Worm (Caenorhabditis elegans): ENCODE data around the gene cest-9.2.

cest-9.2 gene

DNA sequence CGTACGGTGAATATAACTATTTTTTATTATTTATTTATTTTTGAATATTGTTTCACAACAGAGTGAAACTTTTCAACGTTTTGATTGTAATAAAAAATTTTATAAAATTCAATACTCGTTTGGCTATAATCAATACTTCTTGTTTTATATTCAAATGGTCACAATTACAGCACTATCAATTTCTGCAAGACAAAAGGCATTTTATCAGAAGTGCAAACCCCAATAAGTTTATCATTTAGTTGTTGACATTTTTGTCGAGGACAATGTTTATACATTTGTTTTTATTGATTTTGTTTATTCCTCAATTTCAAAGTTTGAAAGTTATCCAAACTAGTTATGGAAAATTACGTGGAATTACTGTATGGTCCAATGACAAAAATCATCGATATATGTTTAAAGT, 4.1 kb downstream of the cest-9.2 start, which contains the start of gene cest-9.1:
cest-9.1 (plus strand) TSS at position 213 of the 400 bp plus-strand sequence.
- TF ChIP-seq ceh-16 (tag; optimal IDR thresholded peaks at IDR 0.05) = no peak
- no peak for TF ChIP-seq F13H6.1 (tag; optimal IDR thresholded peaks at IDR 0.05)
- peak; percentile 57 for TF ChIP-seq fos-1 (tag; optimal IDR thresholded peaks at IDR 0.05)

DNA sequence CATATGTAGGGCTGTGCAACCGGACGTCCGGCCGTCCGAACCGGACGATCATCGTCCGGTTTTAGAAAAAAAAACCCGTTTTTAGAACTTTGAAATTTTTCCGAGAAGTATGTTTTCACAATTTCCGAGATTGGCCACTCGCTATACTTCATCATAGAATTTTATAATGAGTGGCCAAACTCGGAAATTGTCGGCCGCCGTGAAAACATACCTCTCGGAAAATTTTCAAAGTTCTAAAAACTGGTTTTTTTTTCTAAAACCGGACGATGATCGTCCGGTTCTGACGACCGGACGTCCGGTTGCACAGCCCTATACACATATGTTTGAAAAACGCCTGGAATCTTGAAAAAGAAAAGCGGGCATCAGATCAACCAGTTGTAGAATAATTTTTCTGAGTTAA, 5.2 kb downstream of the cest-9.2 start:
- no peak for TF ChIP-seq sem-4 (tag; optimal IDR thresholded peaks at IDR 0.05)
- TF ChIP-seq ceh-82 (tag; optimal IDR thresholded peaks at IDR 0.05) = no peak
- TF ChIP-seq sma-9 (GFP tag; optimal IDR thresholded peaks at IDR 0.05) = no peak
- TF ChIP-seq sma-9 (tag; optimal IDR thresholded peaks at IDR 0.05) = no peak
- no peak for TF ChIP-seq nhr-21 (tag; optimal IDR thresholded peaks at IDR 0.05)
- no peak for TF ChIP-seq gmeb-1 (tag; optimal IDR thresholded peaks at IDR 0.05)
- TF ChIP-seq aly-2 (tag; optimal IDR thresholded peaks at IDR 0.05) = no peak
- TF ChIP-seq lin-39 (tag; optimal IDR thresholded peaks at IDR 0.05) = no peak
- TF ChIP-seq Y55F3AM.14 (GFP tag; optimal IDR thresholded peaks at IDR 0.05) = no peak
- no peak for TF ChIP-seq nhr-11 (tag; optimal IDR thresholded peaks at IDR 0.05)
- TF ChIP-seq dmd-4 (tag; optimal IDR thresholded peaks at IDR 0.05) = no peak
- no peak for TF ChIP-seq C34F6.9 (tag; optimal IDR thresholded peaks at IDR 0.05)
- TF ChIP-seq sma-3 (GFP tag; optimal IDR thresholded peaks at IDR 0.05) = no peak
- TF ChIP-seq blmp-1 (tag; optimal IDR thresholded peaks at IDR 0.05; ENCODE audit: insufficient read depth) = no peak
- no peak for TF ChIP-seq nhr-77 (tag; optimal IDR thresholded peaks at IDR 0.05)

- TF ChIP-seq mdl-1 (tag; optimal IDR thresholded peaks at IDR 0.05) = no peak
- no peak for TF ChIP-seq skn-1 (tag; optimal IDR thresholded peaks at IDR 0.05)
- TF ChIP-seq nhr-11 (tag; optimal IDR thresholded peaks at IDR 0.05) = no peak
- no peak for TF ChIP-seq nhr-10 (tag; optimal IDR thresholded peaks at IDR 0.05)
- TF ChIP-seq lin-11 (tag; optimal IDR thresholded peaks at IDR 0.05) = no peak
- TF ChIP-seq nhr-23 (tag; optimal IDR thresholded peaks at IDR 0.05) = no peak
- TF ChIP-seq ztf-1 (GFP tag; conservative IDR thresholded peaks at IDR 0.05) = no peak
- no peak for TF ChIP-seq Y55F3AM.14 (GFP tag; optimal IDR thresholded peaks at IDR 0.05)
- no peak for TF ChIP-seq unc-62 (GFP tag; optimal IDR thresholded peaks at IDR 0.05)
- no peak for TF ChIP-seq ceh-82 (tag; optimal IDR thresholded peaks at IDR 0.05)
- no peak for TF ChIP-seq unc-55 (GFP tag; optimal IDR thresholded peaks at IDR 0.05)
- no peak for TF ChIP-seq nhr-77 (tag; optimal IDR thresholded peaks at IDR 0.05)
- no peak for TF ChIP-seq ztf-11 (tag; optimal IDR thresholded peaks at IDR 0.05)
- TF ChIP-seq alr-1 (tag; optimal IDR thresholded peaks at IDR 0.05) = no peak
- no peak for TF ChIP-seq nhr-21 (tag; optimal IDR thresholded peaks at IDR 0.05)
- no peak for TF ChIP-seq lsy-2 (tag; optimal IDR thresholded peaks at IDR 0.05)
- TF ChIP-seq egl-27 (tag; optimal IDR thresholded peaks at IDR 0.05) = no peak
- TF ChIP-seq sma-3 (GFP tag; optimal IDR thresholded peaks at IDR 0.05) = no peak
- TF ChIP-seq blmp-1 (tag; optimal IDR thresholded peaks at IDR 0.05; ENCODE audit: insufficient read depth) = no peak
Observed at ce11 chrX:12229651-12230050, 7.7 kb downstream of the cest-9.2 start, which contains the start of gene cest-7. Gene cest-7 (plus strand): TSS chrX:12229951.

DNA sequence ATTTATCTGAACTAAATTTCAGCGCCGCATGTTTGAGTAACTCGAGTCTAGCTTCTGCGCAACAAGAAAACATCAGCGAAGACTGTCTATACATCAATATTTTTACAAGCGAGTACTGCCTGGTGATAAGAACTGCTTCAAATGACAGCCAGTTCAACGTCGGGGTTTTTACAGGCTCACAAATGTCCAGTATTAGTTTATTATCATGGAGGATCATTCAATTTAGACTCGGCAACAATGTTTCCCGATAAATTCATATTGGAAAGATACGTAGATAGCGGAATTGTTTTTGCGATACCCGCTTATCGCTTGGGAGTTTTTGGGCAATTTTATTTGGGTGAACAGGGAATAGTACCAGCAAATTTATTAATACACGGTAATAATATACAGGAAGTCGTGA, 8.4 kb downstream of the cest-9.2 start:
- peak; percentile 11 for TF ChIP-seq fos-1 (tag; optimal IDR thresholded peaks at IDR 0.05)
- no peak for TF ChIP-seq blmp-1 (tag; optimal IDR thresholded peaks at IDR 0.05; ENCODE audit: insufficient read depth)

- TF ChIP-seq elt-1 (tag; optimal IDR thresholded peaks at IDR 0.05) = no peak
- TF ChIP-seq nhr-10 (tag; optimal IDR thresholded peaks at IDR 0.05) = no peak
- TF ChIP-seq crh-2 (tag; optimal IDR thresholded peaks at IDR 0.05) = peak; percentile 6
- no peak for TF ChIP-seq sma-3 (GFP tag; optimal IDR thresholded peaks at IDR 0.05)
- no peak for TF ChIP-seq ceh-16 (tag; optimal IDR thresholded peaks at IDR 0.05)
- no peak for TF ChIP-seq snpc-4 (tag; optimal IDR thresholded peaks at IDR 0.05)
- TF ChIP-seq mab-5 (tag; optimal IDR thresholded peaks at IDR 0.05) = no peak
- TF ChIP-seq nhr-23 (tag; optimal IDR thresholded peaks at IDR 0.05) = no peak
- no peak for TF ChIP-seq nhr-237 (tag; optimal IDR thresholded peaks at IDR 0.05)
- TF ChIP-seq unc-55 (GFP tag; optimal IDR thresholded peaks at IDR 0.05) = no peak
- TF ChIP-seq nhr-21 (tag; optimal IDR thresholded peaks at IDR 0.05) = no peak
- TF ChIP-seq nhr-129 (tag; optimal IDR thresholded peaks at IDR 0.05) = no peak
- no peak for TF ChIP-seq lin-13 (GFP tag; optimal IDR thresholded peaks at IDR 0.05)
- TF ChIP-seq fos-1 (tag; optimal IDR thresholded peaks at IDR 0.05) = peak; percentile 39
- no peak for TF ChIP-seq zag-1 (tag; optimal IDR thresholded peaks at IDR 0.05)
- TF ChIP-seq mbf-1 (tag; optimal IDR thresholded peaks at IDR 0.05) = no peak
Observed at ce11 chrX:12234424-12234823, 12.5 kb downstream of the cest-9.2 start.

Data from whole organism, L2 larva.